Worm (Caenorhabditis elegans) whole organism, young adult: ENCODE results near the gene frg-1.

Source experiments
- B0035.1 ChIP-seq: sonication (generic microtip); optimal IDR thresholded peaks from 2 replicates; lab custom pipeline; 2016; ENCODE audit warnings: missing genetic modification characterization, mild to moderate bottlenecking, missing compliant biosample characterization, missing genotype, missing genetic modification reagents
- C17E4.6 ChIP-seq: fragments of 200-800 bp; sonication (Bioruptor generic); IDR thresholded peaks from 2 replicates; pipeline ENCODE4 v1.3.6; 2022; ENCODE audit warnings: missing genetic modification reagents, missing genetic modification characterization, missing compliant biosample characterization
- D2030.7 ChIP-seq: fragments of 200-800 bp; sonication (Bioruptor generic); IDR thresholded peaks from 2 replicates; pipeline ENCODE4 v1.3.6; 2022; ENCODE audit warnings: missing genetic modification reagents, missing genetic modification characterization, missing compliant biosample characterization
- F10E7.11 ChIP-seq: sonication (generic microtip); optimal IDR thresholded peaks from 2 replicates; lab custom pipeline; 2017; ENCODE audit warnings: mild to moderate bottlenecking, missing genetic modification characterization, moderate library complexity, missing compliant biosample characterization
- F33H1.4 ChIP-seq: fragments of 200-800 bp; sonication (Bioruptor generic); IDR thresholded peaks from 2 replicates; pipeline ENCODE4 v1.3.6; 2022; ENCODE audit warnings: missing genetic modification reagents, missing genetic modification characterization, missing compliant biosample characterization
- F39B2.1 ChIP-seq: fragments of 200-800 bp; sonication (Bioruptor generic); IDR thresholded peaks from 2 replicates; pipeline ENCODE4 v1.3.6; 2022; ENCODE audit warnings: missing genetic modification reagents, missing genetic modification characterization, missing compliant biosample characterization
- F49E8.2 ChIP-seq: sonication (generic microtip); optimal IDR thresholded peaks from 3 replicates; lab custom pipeline; 2017; ENCODE audit warnings: missing genetic modification characterization, mild to moderate bottlenecking, missing compliant biosample characterization, antibody characterized with exemption, moderate library complexity; ENCODE audit not compliant: insufficient read depth
- F57A8.1 ChIP-seq: fragments of 200-800 bp; sonication (Bioruptor generic); optimal IDR thresholded peaks from 2 replicates; lab custom pipeline; 2018; ENCODE audit warnings: mild to moderate bottlenecking, missing genetic modification characterization, moderate library complexity, missing compliant biosample characterization
- Y53G8AR.9 ChIP-seq: fragments of 200-800 bp; sonication (Bioruptor generic); conservative IDR thresholded peaks from 2 replicates; pipeline ENCODE4 v1.3.6; 2022; ENCODE audit warnings: missing genetic modification reagents, missing genetic modification characterization, missing compliant biosample characterization
- Y79H2A.3 ChIP-seq: fragments of 200-800 bp; sonication (Bioruptor generic); conservative IDR thresholded peaks from 2 replicates; pipeline ENCODE4 v1.3.6; 2022; ENCODE audit warnings: missing genetic modification reagents, missing genetic modification characterization, missing compliant biosample characterization
- Y95B8A.8 ChIP-seq: fragments of 200-800 bp; sonication (Bioruptor generic); IDR thresholded peaks from 2 replicates; pipeline ENCODE4 v1.3.6; 2022; ENCODE audit warnings: missing genetic modification reagents, missing genetic modification characterization, missing compliant biosample characterization
- akir-1 ChIP-seq: fragments of 200-800 bp; sonication (Bioruptor generic); optimal IDR thresholded peaks from 2 replicates; lab custom pipeline; 2018; ENCODE audit warnings: mild to moderate bottlenecking, missing genetic modification characterization, moderate library complexity, missing compliant biosample characterization
- ama-1 ChIP-seq, 3 experiments: fragments of 150-350 bp in 1 of 3; sonication (generic microtip) in 2 of 3; optimal IDR thresholded peaks; 2 replicates each; lab custom pipeline; 2014 to 2018; ENCODE audit warnings: missing biosample characterization in 2 of 3, missing genetic modification characterization in 2 of 3, missing genetic modification reagents in 2 of 3
- aptf-2 ChIP-seq: fragments of 200-800 bp; sonication (Bioruptor generic); conservative IDR thresholded peaks from 2 replicates; pipeline ENCODE4 v1.3.6; 2022; ENCODE audit warnings: missing genetic modification reagents, missing genetic modification characterization, missing compliant biosample characterization
- aptf-3 ChIP-seq: fragments of 200-800 bp; sonication (Bioruptor generic); IDR thresholded peaks from 2 replicates; pipeline ENCODE4 v1.3.6; 2022; ENCODE audit warnings: missing genetic modification characterization, missing compliant biosample characterization
- attf-5 ChIP-seq: fragments of 200-800 bp; sonication (Bioruptor generic); optimal IDR thresholded peaks from 2 replicates; lab custom pipeline; 2018; ENCODE audit warnings: mild to moderate bottlenecking, missing genetic modification characterization, missing compliant biosample characterization
- cebp-2 ChIP-seq: fragments of 200-800 bp; sonication (Bioruptor generic); IDR thresholded peaks from 2 replicates; pipeline ENCODE4 v1.3.6; 2022; ENCODE audit warnings: missing genetic modification characterization, missing compliant biosample characterization
- ceh-27 ChIP-seq: fragments of 200-800 bp; sonication (Bioruptor generic); optimal IDR thresholded peaks from 2 replicates; lab custom pipeline; 2018; ENCODE audit warnings: mild to moderate bottlenecking, missing genetic modification characterization, moderate library complexity, missing compliant biosample characterization
- ceh-79 ChIP-seq: sonication (generic microtip); optimal IDR thresholded peaks from 2 replicates; lab custom pipeline; 2017; ENCODE audit warnings: mild to moderate bottlenecking, missing genetic modification characterization, missing compliant biosample characterization
- ceh-91 ChIP-seq: fragments of 200-800 bp; sonication (Bioruptor generic); IDR thresholded peaks from 2 replicates; pipeline ENCODE4 v1.3.6; 2022; ENCODE audit warnings: missing genetic modification reagents, missing genetic modification characterization, missing compliant biosample characterization
- efl-1 ChIP-seq: fragments of 150-350 bp; optimal IDR thresholded peaks from 2 replicates; lab custom pipeline; 2014; ENCODE audit warnings: missing biosample characterization, missing genetic modification reagents, missing genetic modification characterization
- gei-17 ChIP-seq: fragments of 200-800 bp; sonication (Bioruptor generic); optimal IDR thresholded peaks from 2 replicates; lab custom pipeline; 2018; ENCODE audit warnings: mild to moderate bottlenecking, missing genetic modification characterization, missing compliant biosample characterization
- hlh-12 ChIP-seq: sonication (generic microtip); optimal IDR thresholded peaks from 2 replicates; lab custom pipeline; 2016; ENCODE audit warnings: missing genetic modification characterization, missing compliant biosample characterization
- hmg-20 ChIP-seq: fragments of 200-800 bp; sonication (Bioruptor generic); IDR thresholded peaks from 2 replicates; pipeline ENCODE4 v1.3.6; 2022; ENCODE audit warnings: missing genetic modification reagents, missing genetic modification characterization, missing compliant biosample characterization
- lin-26 ChIP-seq: fragments of 200-800 bp; sonication (Bioruptor generic); IDR thresholded peaks from 2 replicates; pipeline ENCODE4 v1.3.6; 2022; ENCODE audit warnings: missing genetic modification reagents, missing genetic modification characterization, missing compliant biosample characterization
- lin-40 ChIP-seq: sonication (generic microtip); optimal IDR thresholded peaks from 2 replicates; lab custom pipeline; 2016; ENCODE audit warnings: missing genetic modification characterization, mild to moderate bottlenecking, missing compliant biosample characterization, missing genotype, missing genetic modification reagents
- lin-54 ChIP-seq: fragments of 200-800 bp; sonication (Bioruptor generic); optimal IDR thresholded peaks from 2 replicates; lab custom pipeline; 2018; ENCODE audit warnings: mild to moderate bottlenecking, missing genetic modification characterization, missing compliant biosample characterization
- lsl-1 ChIP-seq: fragments of 200-800 bp; sonication (Bioruptor generic); optimal IDR thresholded peaks from 2 replicates; lab custom pipeline; 2018; ENCODE audit warnings: mild to moderate bottlenecking, missing genetic modification characterization, moderate library complexity, missing compliant biosample characterization
- lsy-27 ChIP-seq: sonication (generic microtip); optimal IDR thresholded peaks from 2 replicates; lab custom pipeline; 2017; ENCODE audit warnings: missing genetic modification characterization, mild to moderate bottlenecking, missing compliant biosample characterization, antibody characterized with exemption, missing genotype, borderline replicate concordance; ENCODE audit not compliant: insufficient read depth
- mel-28 ChIP-seq: sonication (generic microtip); optimal IDR thresholded peaks from 2 replicates; lab custom pipeline; 2016; ENCODE audit warnings: borderline replicate concordance, mild to moderate bottlenecking, missing genetic modification characterization, missing compliant biosample characterization
- nfya-1 ChIP-seq: sonication (generic microtip); optimal IDR thresholded peaks from 2 replicates; lab custom pipeline; 2017; ENCODE audit warnings: antibody characterized with exemption, missing compliant biosample characterization, missing genetic modification characterization, borderline replicate concordance; ENCODE audit not compliant: insufficient read depth
- nfyb-1 ChIP-seq: fragments of 200-800 bp; sonication (Bioruptor generic); IDR thresholded peaks from 2 replicates; pipeline ENCODE4 v1.3.6; 2022; ENCODE audit warnings: missing genetic modification reagents, missing genetic modification characterization, missing compliant biosample characterization
- nhr-120 ChIP-seq: fragments of 200-800 bp; sonication (Bioruptor generic); IDR thresholded peaks from 2 replicates; pipeline ENCODE4 v1.3.6; 2022; ENCODE audit warnings: missing genetic modification characterization, missing compliant biosample characterization
- nhr-80 ChIP-seq: sonication (generic microtip); optimal IDR thresholded peaks from 2 replicates; lab custom pipeline; 2016; ENCODE audit warnings: missing genetic modification characterization, missing compliant biosample characterization
- nhr-90 ChIP-seq: sonication (generic microtip); optimal IDR thresholded peaks from 2 replicates; lab custom pipeline; 2016; ENCODE audit warnings: missing genotype, mild to moderate bottlenecking, missing genetic modification characterization, missing compliant biosample characterization
- pha-4 ChIP-seq: fragments of 150-350 bp; sonication (generic microtip); optimal IDR thresholded peaks from 2 replicates; lab custom pipeline; 2014; ENCODE audit warnings: missing biosample characterization, missing genetic modification reagents, missing genetic modification characterization
- sdz-38 ChIP-seq: sonication (generic microtip); optimal IDR thresholded peaks from 2 replicates; lab custom pipeline; 2016; ENCODE audit warnings: missing genotype, missing genetic modification characterization, missing compliant biosample characterization
- snpc-1.3 ChIP-seq: sonication (generic microtip); optimal IDR thresholded peaks from 2 replicates; lab custom pipeline; 2017; ENCODE audit warnings: missing genetic modification characterization, mild to moderate bottlenecking, missing compliant biosample characterization, antibody characterized with exemption, moderate library complexity, missing genotype, missing genetic modification reagents; ENCODE audit not compliant: insufficient read depth
- snpc-4 ChIP-seq, 5 experiments: fragments of 150-350 bp in 1 of 5; sonication (generic microtip) in 4 of 5; optimal IDR thresholded peaks; 2 replicates each; lab custom pipeline; 2014 to 2018; ENCODE audit warnings: missing genetic modification characterization in 5 of 5, missing biosample characterization in 3 of 5, antibody characterized with exemption in 2 of 5, mild to moderate bottlenecking in 2 of 5, missing compliant biosample characterization in 2 of 5, missing genotype in 2 of 5, moderate library complexity in 2 of 5, missing genetic modification reagents in 1 of 5
- sptf-2 ChIP-seq: fragments of 200-800 bp; sonication (Bioruptor generic); optimal IDR thresholded peaks from 2 replicates; lab custom pipeline; 2018; ENCODE audit warnings: mild to moderate bottlenecking, missing genetic modification characterization, missing compliant biosample characterization
- tbp1 ChIP-seq: fragments of 200-800 bp; sonication (Bioruptor generic); optimal IDR thresholded peaks from 2 replicates; lab custom pipeline; 2018; ENCODE audit warnings: mild to moderate bottlenecking, missing genetic modification characterization, missing compliant biosample characterization
- tbx-9 ChIP-seq: sonication (generic microtip); optimal IDR thresholded peaks from 2 replicates; lab custom pipeline; 2016; ENCODE audit warnings: borderline replicate concordance, missing genetic modification characterization, inconsistent platforms, missing compliant biosample characterization
- xnd-1 ChIP-seq: sonication (generic microtip); optimal IDR thresholded peaks from 2 replicates; lab custom pipeline; 2016; ENCODE audit warnings: missing genotype, missing genetic modification reagents, missing genetic modification characterization, missing compliant biosample characterization
- zim-3 ChIP-seq: sonication (generic microtip); optimal IDR thresholded peaks from 2 replicates; lab custom pipeline; 2017; ENCODE audit warnings: mild to moderate bottlenecking, missing genetic modification characterization, moderate library complexity, missing compliant biosample characterization
- ztf-28 ChIP-seq: fragments of 200-800 bp; sonication (Bioruptor generic); IDR thresholded peaks from 2 replicates; pipeline ENCODE4 v1.3.6; 2022; ENCODE audit warnings: missing genetic modification reagents, missing genetic modification characterization, missing compliant biosample characterization
- ztf-6 ChIP-seq: fragments of 200-800 bp; sonication (Bioruptor generic); IDR thresholded peaks from 2 replicates; pipeline ENCODE4 v1.3.6; 2022; ENCODE audit warnings: missing genetic modification reagents, missing genetic modification characterization, missing compliant biosample characterization

Gene frg-1

DNA sequence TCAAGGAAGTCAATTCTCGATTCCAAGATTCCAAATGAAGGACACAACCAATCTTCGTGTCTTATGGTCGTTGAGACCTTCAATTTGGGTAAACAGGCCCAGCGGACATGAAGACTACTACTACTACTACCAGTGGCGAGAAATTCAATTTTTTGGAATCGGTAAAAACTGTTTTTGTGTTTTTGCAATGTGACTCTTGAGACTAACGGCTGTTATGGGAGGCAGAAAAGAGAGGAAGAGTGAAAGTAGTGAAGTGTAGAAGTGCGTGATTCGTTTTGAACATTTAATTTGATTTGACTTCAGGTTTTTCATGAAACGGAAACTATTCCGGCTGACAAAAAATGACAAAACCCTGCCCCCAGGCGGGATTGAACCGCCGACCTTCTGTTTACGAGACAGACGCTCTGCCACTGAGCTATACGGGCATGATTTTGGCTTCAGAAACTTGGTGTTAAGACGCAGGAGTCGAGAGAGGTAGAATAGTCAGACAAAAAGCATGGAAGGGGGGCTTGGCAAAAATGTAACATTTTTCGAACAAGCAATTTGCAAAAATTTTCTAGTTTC is 36.9 kb downstream of the frg-1 start (continued):
- TF ChIP-seq lsl-1, result peak; percentile 23
- peak; percentile 93 for TF ChIP-seq lin-26 (GFP tag; lab: Robert Waterston, UW)
- no peak for TF ChIP-seq hlh-12 (tag; lab: Kevin White, UChicago)
- TF ChIP-seq ztf-6 (GFP tag; lab: Robert Waterston, UW), result no peak
- TF ChIP-seq D2030.7 (GFP tag; lab: Robert Waterston, UW), result 0 out of 2 replicates have a peak, but pooled peaks have one; percentile 13
- peak; percentile 42; the same call in 1 of the 2 replicates for TF ChIP-seq F33H1.4
- no peak for TF ChIP-seq ceh-79 (tag; lab: Kevin White, UChicago)
- no peak for TF ChIP-seq aptf-3 (GFP tag; lab: Robert Waterston, UW)
- TF ChIP-seq tbx-9 (tag; lab: Kevin White, UChicago), result no peak
- TF ChIP-seq nhr-80 (tag; lab: Kevin White, UChicago), result peak; percentile 15
- peak; percentile 9 for TF ChIP-seq ceh-27
- no peak for TF ChIP-seq pha-4 (tag; lab: Kevin White, UChicago)
- TF ChIP-seq ztf-28 (GFP tag; lab: Robert Waterston, UW), result 0 out of 2 replicates have a peak, but pooled peaks have one; percentile 29
- no peak for TF ChIP-seq akir-1 (GFP tag; lab: Kevin White, UChicago)
- TF ChIP-seq nhr-120, result no peak
- peak; percentile 25 for TF ChIP-seq snpc-1.3 (tag; lab: Kevin White, UChicago)
- peak; percentile 27 for TF ChIP-seq lin-54 (GFP tag; lab: Kevin White, UChicago)
- TF ChIP-seq sptf-2 (GFP tag; lab: Kevin White, UChicago), result no peak
- peak; percentile 41 for TF ChIP-seq snpc-4 (GFP tag; optimal IDR thresholded peaks at IDR 0.05; lab: Kevin White, UChicago)
- TF ChIP-seq snpc-4 (tag; optimal IDR thresholded peaks at IDR 0.05; lab: Kevin White, UChicago), result peak in 2 of 4 experiments; percentile 32 to 48
- no peak for TF ChIP-seq Y79H2A.3 (GFP tag; lab: Robert Waterston, UW)
- TF ChIP-seq cebp-2 (GFP tag; lab: Robert Waterston, UW), result no peak
- no peak for TF ChIP-seq hmg-20 (GFP tag; lab: Robert Waterston, UW)
- no peak for TF ChIP-seq mel-28 (tag; lab: Kevin White, UChicago)
- TF ChIP-seq zim-3 (tag; lab: Kevin White, UChicago), result no peak
- TF ChIP-seq nfya-1 (tag; lab: Kevin White, UChicago), result no peak
- TF ChIP-seq Y95B8A.8, result no peak
- TF ChIP-seq C17E4.6 (GFP tag; lab: Robert Waterston, UW), result no peak
- TF ChIP-seq lin-40, result peak; percentile 57
- TF ChIP-seq ceh-91 (GFP tag; lab: Robert Waterston, UW), result no peak
- 0 out of 2 replicates have a peak, but pooled peaks have one; percentile 28 for TF ChIP-seq Y53G8AR.9 (GFP tag; lab: Robert Waterston, UW)
- no peak for TF ChIP-seq gei-17 (GFP tag; lab: Kevin White, UChicago)
- no peak for TF ChIP-seq efl-1 (GFP tag; lab: Kevin White, UChicago)
- TF ChIP-seq lsy-27 (tag; lab: Kevin White, UChicago), result peak; percentile 81
- TF ChIP-seq sdz-38, result no peak
- no peak for TF ChIP-seq aptf-2 (GFP tag; lab: Robert Waterston, UW)
- TF ChIP-seq F39B2.1 (GFP tag; lab: Robert Waterston, UW), result no peak
- no peak for TF ChIP-seq xnd-1 (tag; lab: Kevin White, UChicago)
- no peak for TF ChIP-seq F49E8.2
- peak; percentile 46 for TF ChIP-seq F10E7.11
- no peak for TF ChIP-seq F57A8.1
- no peak for TF ChIP-seq B0035.1 (tag; lab: Kevin White, UChicago)
- TF ChIP-seq nhr-90 (tag; lab: Kevin White, UChicago), result peak; percentile 66
- peak; percentile 78; the same call in 1 of the 2 replicates for TF ChIP-seq nfyb-1
- TF ChIP-seq attf-5 (GFP tag; lab: Kevin White, UChicago), result peak; percentile 25
- TF ChIP-seq ama-1 (optimal IDR thresholded peaks at IDR 0.05; lab: Kevin White, UChicago), result no peak
- TF ChIP-seq ama-1 (GFP tag; optimal IDR thresholded peaks at IDR 0.05; lab: Kevin White, UChicago), result peak; percentile 4 to 76
- TF ChIP-seq tbp1 (GFP tag; lab: Kevin White, UChicago), result peak; percentile 92
